Fruit fly (Drosophila melanogaster): ENCODE data around the gene Lar.

The Lar gene

dm6 chr2L:19577187-19577765 is 9.1 kb upstream of the Lar start, which contains the start of the genes spi and msb1l (continued):
- TF ChIP-seq CG6765 (GFP tag; optimal IDR thresholded peaks at IDR 0.05) (no peak), trem (tag; optimal IDR thresholded peaks at IDR 0.05) (peak; percentile 74), toy (GFP tag; IDR thresholded peaks at IDR 0.05) (no peak), HLH54F (GFP tag; optimal IDR thresholded peaks at IDR 0.05) (peak; percentile 42), Pdp1 (GFP tag; optimal IDR thresholded peaks at IDR 0.05) (peak in 1 of 2 experiments; percentile 40), ham (GFP tag; IDR thresholded peaks at IDR 0.05) (no peak), sna (GFP tag; IDR thresholded peaks at IDR 0.05; ENCODE audit: partially characterized antibody) (0 out of 2 replicates have a peak, but pooled peaks have one; percentile 25), GATAe (GFP tag; conservative IDR thresholded peaks at IDR 0.05) (no peak), CG17802 (tag; optimal IDR thresholded peaks at IDR 0.05) (no peak), Rfx (GFP tag; IDR thresholded peaks at IDR 0.05) (peak; percentile 64), CG11695 (GFP tag; IDR thresholded peaks at IDR 0.05) (no peak), cad (GFP tag; optimal IDR thresholded peaks at IDR 0.05) (no peak), run (tag; optimal IDR thresholded peaks at IDR 0.05) (no peak), grau (tag; optimal IDR thresholded peaks at IDR 0.05) (peak; percentile 62), CG8944 (GFP tag; optimal IDR thresholded peaks at IDR 0.05) (no peak), al (GFP tag; IDR thresholded peaks at IDR 0.05) (peak; percentile 55), dmrt11E (tag; optimal IDR thresholded peaks at IDR 0.05) (peak; percentile 63), gsb-n (tag; optimal IDR thresholded peaks at IDR 0.05) (peak; percentile 32), HHEX (GFP tag; optimal IDR thresholded peaks at IDR 0.05) (peak; percentile 4), CG6813 (GFP tag; optimal IDR thresholded peaks at IDR 0.05) (no peak), Med (GFP tag) (peak; percentile 70), cg (GFP tag; optimal IDR thresholded peaks at IDR 0.05) (no peak), CG12071 (GFP tag; optimal IDR thresholded peaks at IDR 0.05) (no peak), insv (GFP tag; optimal IDR thresholded peaks at IDR 0.05) (peak in 1 of 2 experiments; percentile 29), CG1832 (GFP tag; optimal IDR thresholded peaks at IDR 0.05) (no peak), en (GFP tag; optimal IDR thresholded peaks at IDR 0.05) (no peak), CG8388 (GFP tag; optimal IDR thresholded peaks at IDR 0.05) (peak; percentile 8), CG42726 (GFP tag; IDR thresholded peaks at IDR 0.05; ENCODE audit: partially characterized antibody) (no peak), pan (optimal IDR thresholded peaks at IDR 0.05) (no peak), pan (GFP tag; optimal IDR thresholded peaks at IDR 0.05 in 1 of 2, IDR thresholded peaks at IDR 0.05 in 1 of 2) (no peak), CG3281 (GFP tag; optimal IDR thresholded peaks at IDR 0.05) (peak; percentile 38), fd3F (GFP tag; optimal IDR thresholded peaks at IDR 0.05) (no peak), Dll (GFP tag; IDR thresholded peaks at IDR 0.05; ENCODE audit: partially characterized antibody) (peak; percentile 63; the same call in 3 of the 4 replicates), PHDP (tag; optimal IDR thresholded peaks at IDR 0.05) (no peak), ATbp (GFP tag; optimal IDR thresholded peaks at IDR 0.05) (no peak), Awh (GFP tag; IDR thresholded peaks at IDR 0.05) (no peak), Asciz (GFP tag; optimal IDR thresholded peaks at IDR 0.05) (no peak), Oli (tag; optimal IDR thresholded peaks at IDR 0.05) (peak; percentile 22), CG9817 (tag; optimal IDR thresholded peaks at IDR 0.05) (peak; percentile 65), sima (GFP tag; optimal IDR thresholded peaks at IDR 0.05) (no peak), CG17361 (GFP tag; IDR thresholded peaks at IDR 0.05) (peak; percentile 87), CG12104 (GFP tag; optimal IDR thresholded peaks at IDR 0.05) (peak; percentile 71), pzg (GFP tag; optimal IDR thresholded peaks at IDR 0.05) (peak; percentile 49), pho (GFP tag; optimal IDR thresholded peaks at IDR 0.05) (no peak), tgo (GFP tag; IDR thresholded peaks at IDR 0.05) (no peak), CG30403 (GFP tag; optimal IDR thresholded peaks at IDR 0.05) (peak; percentile 82), inv (GFP tag; IDR thresholded peaks at IDR 0.05; ENCODE audit: partially characterized antibody) (peak; percentile 56; the same call in 1 of the 2 replicates), lab (GFP tag; optimal IDR thresholded peaks at IDR 0.05) (peak; percentile 55), Meics (GFP tag; optimal IDR thresholded peaks at IDR 0.05) (peak; percentile 50)

Data from whole organism, embryonic.